Worm (Caenorhabditis elegans) whole organism, young adult: ENCODE measurements around the gene nrf-6.

Source experiments
- F33H1.4 ChIP-seq: fragments of 200-800 bp; sonication (Bioruptor generic); IDR thresholded peaks from 2 replicates; pipeline ENCODE4 v1.3.6; 2022; ENCODE audit warnings: missing genetic modification reagents, missing genetic modification characterization, missing compliant biosample characterization
- lir-1 ChIP-seq: fragments of 200-800 bp; sonication (Bioruptor generic); conservative IDR thresholded peaks from 2 replicates; pipeline ENCODE4 v1.3.6; 2022; ENCODE audit warnings: missing genetic modification reagents, missing genetic modification characterization, missing compliant biosample characterization

- TF ChIP-seq lir-1 (GFP tag; lab: Robert Waterston, UW) (no peak), F33H1.4 (no peak)
These were observed 28.4 kb downstream of the nrf-6 start, which contains the start of gene pgp-11 for ce11 chrII:8004157-8004556.
